Worm (Caenorhabditis elegans): ENCODE measurements around the gene exc-14.

ce11 chrV:5018067-5018466 lies 27.9 kb downstream of the exc-14 start:
- TF ChIP-seq elt-3 (tag; optimal IDR thresholded peaks at IDR 0.05) (no peak), lir-3 (tag; optimal IDR thresholded peaks at IDR 0.05; ENCODE audit: poor library complexity) (no peak), unc-30 (tag; optimal IDR thresholded peaks at IDR 0.05) (no peak), nhr-237 (tag; optimal IDR thresholded peaks at IDR 0.05) (no peak), lin-13 (GFP tag; optimal IDR thresholded peaks at IDR 0.05) (no peak), dpl-1 (GFP tag; optimal IDR thresholded peaks at IDR 0.05) (no peak), F16B12.6 (tag; optimal IDR thresholded peaks at IDR 0.05) (no peak), aly-2 (tag; optimal IDR thresholded peaks at IDR 0.05) (no peak), ama-1 (optimal IDR thresholded peaks at IDR 0.05) (no peak)
